Fruit fly (Drosophila melanogaster) whole organism, adult: ENCODE data around the gene CG34298.

Experiments
- CG14711 ChIP-seq: fragments of 200-800 bp; sonication (Bioruptor generic); optimal IDR thresholded peaks from 2 replicates; lab custom pipeline; 2018; ENCODE audit warnings: missing biosample characterization, mild to moderate bottlenecking, missing genetic modification characterization, moderate library complexity
- CG1620 ChIP-seq: fragments of 200-800 bp; sonication (Bioruptor generic); optimal IDR thresholded peaks from 2 replicates; lab custom pipeline; 2016; ENCODE audit warnings: missing biosample characterization, missing genetic modification characterization
- CG33017 ChIP-seq: fragments of 200-800 bp; sonication (Bioruptor generic); optimal IDR thresholded peaks from 2 replicates; lab custom pipeline; 2018; ENCODE audit warnings: missing biosample characterization, mild to moderate bottlenecking, missing genetic modification characterization, moderate library complexity
- CG5204 ChIP-seq: fragments of 200-800 bp; sonication (Bioruptor generic); optimal IDR thresholded peaks from 2 replicates; lab custom pipeline; 2016; ENCODE audit warnings: missing biosample characterization, missing genetic modification characterization
- CG7045 ChIP-seq: fragments of 200-800 bp; sonication (Bioruptor generic); optimal IDR thresholded peaks from 2 replicates; lab custom pipeline; 2017; ENCODE audit warnings: missing biosample characterization, mild to moderate bottlenecking, missing genetic modification characterization
- Hr96 ChIP-seq: fragments of 200-800 bp; sonication (Bioruptor generic); optimal IDR thresholded peaks from 2 replicates; lab custom pipeline; 2016; ENCODE audit warnings: missing biosample characterization, missing genetic modification characterization
- cic ChIP-seq: fragments of 200-800 bp; sonication (Bioruptor generic); optimal IDR thresholded peaks from 2 replicates; lab custom pipeline; 2017; ENCODE audit warnings: missing biosample characterization, mild to moderate bottlenecking, missing genetic modification characterization, moderate library complexity
- kay ChIP-seq: fragments of 200-800 bp; sonication (Bioruptor generic); peaks from one replicate; lab custom pipeline; 2016; ENCODE audit warnings: missing biosample characterization, missing genetic modification characterization, borderline replicate concordance
- ovo ChIP-seq: fragments of 200-800 bp; sonication (Bioruptor generic); optimal IDR thresholded peaks from 2 replicates; lab custom pipeline; 2016; ENCODE audit warnings: missing biosample characterization, missing genetic modification characterization
- tj ChIP-seq: fragments of 200-800 bp; sonication (Bioruptor generic); optimal IDR thresholded peaks from 3 replicates; lab custom pipeline; 2017; ENCODE audit warnings: missing biosample characterization, mild to moderate bottlenecking, missing genetic modification characterization, moderate library complexity

dm6 chr3R:29982027-29982426 is 17.6 kb upstream of the CG34298 start:
- TF ChIP-seq kay (GFP tag; lab: Kevin White, UChicago) (no peak), tj (no peak), CG7045 (no peak), CG33017 (tag; lab: Kevin White, UChicago) (no peak), CG5204 (GFP tag; lab: Kevin White, UChicago) (no peak), cic (no peak), CG1620 (no peak), Hr96 (no peak), CG14711 (tag; lab: Kevin White, UChicago) (no peak), ovo (GFP tag; lab: Kevin White, UChicago) (no peak)
